Worm (Caenorhabditis elegans) whole organism, late embryonic: ENCODE data around the gene ard-1.

ENCODE experiments used
- C08G9.2 ChIP-seq: sonication (generic microtip); optimal IDR thresholded peaks from 2 replicates; lab custom pipeline; 2016; ENCODE audit warnings: mild to moderate bottlenecking, missing genetic modification characterization, moderate library complexity, missing compliant biosample characterization
- K02D7.2 ChIP-seq: sonication (generic microtip); optimal IDR thresholded peaks from 2 replicates; lab custom pipeline; 2017; ENCODE audit warnings: mild to moderate bottlenecking, missing genetic modification characterization, missing compliant biosample characterization
- T23F11.4 ChIP-seq: fragments of 200-800 bp; sonication (Bioruptor generic); optimal IDR thresholded peaks from 2 replicates; lab custom pipeline; 2018; ENCODE audit warnings: mild to moderate bottlenecking, missing genetic modification characterization, missing compliant biosample characterization
- Y22D7AL.16 ChIP-seq: sonication (generic microtip); optimal IDR thresholded peaks from 2 replicates; lab custom pipeline; 2016; ENCODE audit warnings: missing genetic modification characterization, missing compliant biosample characterization
- ahr-1 ChIP-seq: sonication (generic microtip); optimal IDR thresholded peaks from 2 replicates; lab custom pipeline; 2016; ENCODE audit warnings: missing genetic modification characterization, missing compliant biosample characterization
- ceh-14 ChIP-seq: sonication (generic microtip); optimal IDR thresholded peaks from 2 replicates; lab custom pipeline; 2016; ENCODE audit warnings: missing genotype, missing genetic modification characterization, missing compliant biosample characterization
- ceh-22 ChIP-seq: sonication (generic microtip); optimal IDR thresholded peaks from 2 replicates; lab custom pipeline; 2017; ENCODE audit warnings: missing biosample characterization, missing genetic modification characterization
- ceh-34 ChIP-seq: sonication (generic microtip); optimal IDR thresholded peaks from 2 replicates; lab custom pipeline; 2016; ENCODE audit warnings: mild to moderate bottlenecking, missing genetic modification characterization, missing compliant biosample characterization
- che-1 ChIP-seq: sonication (generic microtip); optimal IDR thresholded peaks from 2 replicates; lab custom pipeline; 2016; ENCODE audit warnings: mild to moderate bottlenecking, missing genetic modification characterization, missing compliant biosample characterization
- dmd-4 ChIP-seq: sonication (generic microtip); optimal IDR thresholded peaks from 2 replicates; lab custom pipeline; 2016; ENCODE audit warnings: borderline replicate concordance, missing genetic modification characterization, missing compliant biosample characterization
- dve-1 ChIP-seq: sonication (generic microtip); optimal IDR thresholded peaks from 2 replicates; lab custom pipeline; 2017; ENCODE audit warnings: antibody characterized with exemption, mild to moderate bottlenecking, missing genetic modification characterization, missing compliant biosample characterization
- fkh-6 ChIP-seq: sonication (generic microtip); optimal IDR thresholded peaks from 2 replicates; lab custom pipeline; 2016; ENCODE audit warnings: missing genetic modification characterization, missing compliant biosample characterization
- gmeb-2 ChIP-seq: sonication (generic microtip); optimal IDR thresholded peaks from 2 replicates; lab custom pipeline; 2016; ENCODE audit warnings: missing genetic modification characterization, inconsistent platforms, missing compliant biosample characterization
- hlh-13 ChIP-seq: fragments of 200-800 bp; sonication (Bioruptor generic); optimal IDR thresholded peaks from 2 replicates; lab custom pipeline; 2018; ENCODE audit warnings: mild to moderate bottlenecking, missing genetic modification characterization, missing compliant biosample characterization
- hlh-15 ChIP-seq: sonication (generic microtip); optimal IDR thresholded peaks from 2 replicates; lab custom pipeline; 2016; ENCODE audit warnings: missing genetic modification characterization, missing compliant biosample characterization
- hlh-8 ChIP-seq: sonication (generic microtip); optimal IDR thresholded peaks from 2 replicates; lab custom pipeline; 2016; ENCODE audit warnings: missing genotype, missing genetic modification characterization, missing compliant biosample characterization
- lim-6 ChIP-seq: sonication (generic microtip); optimal IDR thresholded peaks from 2 replicates; lab custom pipeline; 2016; ENCODE audit warnings: missing genetic modification characterization, missing compliant biosample characterization
- lin-11 ChIP-seq: fragments of 200-800 bp; sonication (Bioruptor generic); optimal IDR thresholded peaks from 2 replicates; lab custom pipeline; 2018; ENCODE audit warnings: mild to moderate bottlenecking, missing genetic modification characterization, missing compliant biosample characterization
- madf-2 ChIP-seq: sonication (generic microtip); optimal IDR thresholded peaks from 2 replicates; lab custom pipeline; 2017; ENCODE audit warnings: missing genetic modification characterization, missing compliant biosample characterization
- mec-3 ChIP-seq: sonication (generic microtip); optimal IDR thresholded peaks from 2 replicates; lab custom pipeline; 2016; ENCODE audit warnings: borderline replicate concordance, missing genetic modification characterization, missing compliant biosample characterization
- nfya-1 ChIP-seq: sonication (generic microtip); optimal IDR thresholded peaks from 2 replicates; lab custom pipeline; 2017; ENCODE audit warnings: missing genetic modification characterization, mild to moderate bottlenecking, missing compliant biosample characterization, antibody characterized with exemption, moderate library complexity
- nhr-11 ChIP-seq: fragments of 150-350 bp; optimal IDR thresholded peaks from 2 replicates; lab custom pipeline; 2014; ENCODE audit warnings: missing biosample characterization, missing genetic modification characterization
- nhr-232 ChIP-seq: sonication (generic microtip); optimal IDR thresholded peaks from 2 replicates; lab custom pipeline; 2016; ENCODE audit warnings: missing genetic modification characterization, missing compliant biosample characterization
- npax-4 ChIP-seq: sonication (generic microtip); optimal IDR thresholded peaks from 2 replicates; lab custom pipeline; 2016; ENCODE audit warnings: missing genetic modification characterization, missing compliant biosample characterization
- pag-3 ChIP-seq: sonication (generic microtip); optimal IDR thresholded peaks from 2 replicates; lab custom pipeline; 2016; ENCODE audit warnings: missing compliant biosample characterization, missing genetic modification characterization, borderline replicate concordance
- pat-9 ChIP-seq: fragments of 200-800 bp; sonication (Bioruptor generic); optimal IDR thresholded peaks from 2 replicates; lab custom pipeline; 2018; ENCODE audit warnings: mild to moderate bottlenecking, missing genetic modification characterization, moderate library complexity, missing compliant biosample characterization
- pax-1 ChIP-seq: fragments of 150-350 bp; optimal IDR thresholded peaks from 2 replicates; lab custom pipeline; 2014; ENCODE audit warnings: missing biosample characterization, missing genetic modification characterization
- pha-4 ChIP-seq: fragments of 150-350 bp; optimal IDR thresholded peaks from 2 replicates; lab custom pipeline; 2018; ENCODE audit warnings: missing biosample characterization, missing genetic modification reagents, missing genetic modification characterization
- pqm-1 ChIP-seq: sonication (generic microtip); optimal IDR thresholded peaks from 2 replicates; lab custom pipeline; 2016; ENCODE audit warnings: missing genetic modification characterization, missing compliant biosample characterization
- syd-9 ChIP-seq: sonication (generic microtip); optimal IDR thresholded peaks from 2 replicates; lab custom pipeline; 2016; ENCODE audit warnings: mild to moderate bottlenecking, missing genetic modification characterization, moderate library complexity, missing compliant biosample characterization
- tbx-7 ChIP-seq: sonication (generic microtip); optimal IDR thresholded peaks from 2 replicates; lab custom pipeline; 2016; ENCODE audit warnings: missing genotype, missing genetic modification characterization, missing compliant biosample characterization
- unc-3 ChIP-seq, 2 experiments: fragments of 200-800 bp in 1 of 2; sonication (Bioruptor generic) in 1 of 2; sonication (generic microtip) in 1 of 2; conservative IDR thresholded peaks in 1 of 2; optimal IDR thresholded peaks in 1 of 2; 2 replicates each; pipeline versions ENCODE4 v1.3.6 to Lab custom; 2016 to 2022; ENCODE audit warnings: missing compliant biosample characterization in 2 of 2, missing genetic modification characterization in 2 of 2, missing genetic modification reagents in 1 of 2
- unc-42 ChIP-seq: sonication (generic microtip); optimal IDR thresholded peaks from 2 replicates; lab custom pipeline; 2016; ENCODE audit warnings: missing genotype, missing genetic modification characterization, missing compliant biosample characterization
- unc-55 ChIP-seq: sonication (generic microtip); optimal IDR thresholded peaks from 2 replicates; lab custom pipeline; 2017; ENCODE audit warnings: missing biosample characterization, missing genetic modification reagents, missing genetic modification characterization
- zip-5 ChIP-seq: sonication (generic microtip); optimal IDR thresholded peaks from 2 replicates; lab custom pipeline; 2016; ENCODE audit warnings: missing genetic modification characterization, missing compliant biosample characterization

The ard-1 gene

ce11 chrIV:11103501-11103900 lies 27.6 kb upstream of the ard-1 start:
- TF ChIP-seq nhr-11 (peak; percentile 79), unc-3 (GFP tag; conservative IDR thresholded peaks at IDR 0.05; lab: Robert Waterston, UW) (no peak), unc-3 (tag; optimal IDR thresholded peaks at IDR 0.05; lab: Kevin White, UChicago) (no peak)

ce11 chrIV:11105724-11106123 lies 25.4 kb upstream of the ard-1 start, which contains the start of gene srlf-24:
TSS of gene srlf-24 (minus strand) at chrIV:11105824.
- no peak for TF ChIP-seq unc-55 (GFP tag; lab: Kevin White, UChicago)
- no peak for TF ChIP-seq dve-1 (tag; lab: Kevin White, UChicago)
- no peak for TF ChIP-seq T23F11.4 (GFP tag; lab: Kevin White, UChicago)
- TF ChIP-seq unc-3 (GFP tag; conservative IDR thresholded peaks at IDR 0.05; lab: Robert Waterston, UW): no peak
- TF ChIP-seq unc-3 (tag; optimal IDR thresholded peaks at IDR 0.05; lab: Kevin White, UChicago): no peak
- TF ChIP-seq nhr-232 (tag; lab: Kevin White, UChicago): no peak
- TF ChIP-seq, all 69 proteins: peak for 0

- TF ChIP-seq che-1: no peak
- no peak for TF ChIP-seq pat-9
- no peak for TF ChIP-seq madf-2 (tag; lab: Kevin White, UChicago)
- TF ChIP-seq npax-4: no peak
- TF ChIP-seq hlh-15 (tag; lab: Kevin White, UChicago): no peak
- TF ChIP-seq unc-55 (GFP tag; lab: Kevin White, UChicago): no peak
- TF ChIP-seq pax-1 (tag; lab: Kevin White, UChicago): no peak
- TF ChIP-seq ahr-1 (tag; lab: Kevin White, UChicago): no peak
- no peak for TF ChIP-seq unc-42 (tag; lab: Kevin White, UChicago)
- TF ChIP-seq tbx-7 (tag; lab: Kevin White, UChicago): no peak
- no peak for TF ChIP-seq pqm-1 (tag; lab: Kevin White, UChicago)
- TF ChIP-seq hlh-13 (GFP tag; lab: Kevin White, UChicago): no peak
- no peak for TF ChIP-seq K02D7.2 (tag; lab: Kevin White, UChicago)
- no peak for TF ChIP-seq lin-11
- TF ChIP-seq ceh-22 (tag; lab: Kevin White, UChicago): no peak
- no peak for TF ChIP-seq lim-6 (tag; lab: Kevin White, UChicago)
- no peak for TF ChIP-seq ceh-14 (tag; lab: Kevin White, UChicago)
- no peak for TF ChIP-seq hlh-8 (tag; lab: Kevin White, UChicago)
- TF ChIP-seq C08G9.2 (tag; lab: Kevin White, UChicago): no peak
- TF ChIP-seq, all 69 proteins: peak for 0
Observed at ce11 chrIV:11109771-11110170, 21.3 kb upstream of the ard-1 start, which contains the start of gene pigk-1. TSS of gene pigk-1 (minus strand) at chrIV:11110018.

- TF ChIP-seq unc-42 (tag; lab: Kevin White, UChicago): peak; percentile 72
- peak; percentile 62 for TF ChIP-seq nfya-1 (tag; lab: Kevin White, UChicago)
- no peak for TF ChIP-seq Y22D7AL.16 (tag; lab: Kevin White, UChicago)
- TF ChIP-seq unc-55 (GFP tag; lab: Kevin White, UChicago): peak; percentile 12
Observed at ce11 chrIV:11110995-11111619, 20.0 kb upstream of the ard-1 start, which contains the start of gene rps-5. TSS of gene rps-5 (minus strand) at chrIV:11111045.

- TF ChIP-seq hlh-8 (tag; lab: Kevin White, UChicago) (no peak), syd-9 (no peak), fkh-6 (tag; lab: Kevin White, UChicago) (no peak), zip-5 (tag; lab: Kevin White, UChicago) (no peak), mec-3 (no peak), dmd-4 (tag; lab: Kevin White, UChicago) (no peak), ceh-34 (tag; lab: Kevin White, UChicago) (no peak), pha-4 (tag; lab: Kevin White, UChicago) (no peak), pag-3 (tag; lab: Kevin White, UChicago) (no peak), unc-55 (GFP tag; lab: Kevin White, UChicago) (no peak), gmeb-2 (tag; lab: Kevin White, UChicago) (no peak)
Observed at ce11 chrIV:11111898-11112297, 19.2 kb upstream of the ard-1 start.
